Worm (Caenorhabditis elegans): ENCODE measurements around the gene F58A4.2.

ce11 chrIII:9616933-9617332 lies 16.4 kb upstream of the F58A4.2 start:
- TF ChIP-seq cog-1 (tag; optimal IDR thresholded peaks at IDR 0.05) (no peak), tab-1 (GFP tag; IDR thresholded peaks at IDR 0.05) (no peak), ref-1 (GFP tag; conservative IDR thresholded peaks at IDR 0.05) (no peak), ztf-23 (GFP tag; IDR thresholded peaks at IDR 0.05) (no peak), klf-2 (GFP tag; conservative IDR thresholded peaks at IDR 0.05) (no peak), med-1 (GFP tag; optimal IDR thresholded peaks at IDR 0.05; ENCODE audit: insufficient read depth) (no peak), flt-1 (GFP tag; IDR thresholded peaks at IDR 0.05) (no peak)
